Worm (Caenorhabditis elegans) whole organism, L3 larva: ENCODE results near the gene unc-5.
"Not testable (repeated sequence)": the region's sequence is repeated elsewhere in the genome, so short reads cannot be mapped to it uniquely, and the experiment has no call there.

Experiments
- R02D3.7 ChIP-seq: fragments of 150-350 bp; optimal IDR thresholded peaks from 2 replicates; lab custom pipeline; 2014; ENCODE audit warnings: missing biosample characterization, missing genetic modification characterization
- ZK546.5 ChIP-seq: sonication (generic microtip); optimal IDR thresholded peaks from 2 replicates; lab custom pipeline; 2017; ENCODE audit warnings: missing biosample characterization, missing genetic modification characterization
- aly-2 ChIP-seq: fragments of 150-350 bp; optimal IDR thresholded peaks from 2 replicates; lab custom pipeline; 2014; ENCODE audit warnings: missing biosample characterization, missing genetic modification characterization
- ceh-16 ChIP-seq: sonication (generic microtip); optimal IDR thresholded peaks from 2 replicates; lab custom pipeline; 2017; ENCODE audit warnings: missing biosample characterization, missing genetic modification characterization
- ceh-28 ChIP-seq: fragments of 150-350 bp; optimal IDR thresholded peaks from 2 replicates; lab custom pipeline; 2014; ENCODE audit warnings: missing biosample characterization, missing genetic modification reagents, missing genetic modification characterization
- ceh-9 ChIP-seq: sonication (generic microtip); optimal IDR thresholded peaks from 2 replicates; lab custom pipeline; 2018; ENCODE audit warnings: missing biosample characterization, missing genetic modification characterization
- daf-12 ChIP-seq: fragments of 150-350 bp; optimal IDR thresholded peaks from 2 replicates; lab custom pipeline; 2014; ENCODE audit warnings: missing biosample characterization, missing genetic modification reagents, missing genetic modification characterization
- egl-5 ChIP-seq: fragments of 150-350 bp; optimal IDR thresholded peaks from 2 replicates; lab custom pipeline; 2017; ENCODE audit warnings: missing biosample characterization, missing genetic modification reagents, missing genetic modification characterization, inconsistent platforms
- elt-2 ChIP-seq: sonication (generic microtip); optimal IDR thresholded peaks from 2 replicates; lab custom pipeline; 2016; ENCODE audit warnings: missing genetic modification reagents, mild to moderate bottlenecking, missing genetic modification characterization, missing compliant biosample characterization
- elt-3 ChIP-seq, 3 experiments: fragments of 150-350 bp in 1 of 3; sonication (generic microtip) in 2 of 3; optimal IDR thresholded peaks; 2 replicates in 2 of 3; 4 replicates in 1 of 3; lab custom pipeline; 2014 to 2017; ENCODE audit warnings: missing biosample characterization in 3 of 3, missing genetic modification characterization in 3 of 3
- eor-1 ChIP-seq, 2 experiments: fragments of 150-350 bp; optimal IDR thresholded peaks; 2 replicates each; lab custom pipeline; 2014 to 2018; ENCODE audit warnings: missing biosample characterization in 2 of 2, missing genetic modification characterization in 2 of 2
- fkh-2 ChIP-seq: fragments of 150-350 bp; optimal IDR thresholded peaks from 2 replicates; lab custom pipeline; 2014; ENCODE audit warnings: missing biosample characterization, missing genetic modification reagents, missing genetic modification characterization
- hmg-11 ChIP-seq: sonication (generic microtip); optimal IDR thresholded peaks from 2 replicates; lab custom pipeline; 2016; ENCODE audit warnings: missing genetic modification characterization, missing compliant biosample characterization
- lin-15B ChIP-seq: fragments of 150-350 bp; optimal IDR thresholded peaks from 2 replicates; lab custom pipeline; 2014; ENCODE audit warnings: missing biosample characterization, missing genetic modification characterization
- lsy-12 ChIP-seq: sonication (generic microtip); optimal IDR thresholded peaks from 2 replicates; lab custom pipeline; 2016; ENCODE audit warnings: mild to moderate bottlenecking, missing genetic modification characterization, missing compliant biosample characterization
- mdl-1 ChIP-seq: fragments of 150-350 bp; optimal IDR thresholded peaks from 2 replicates; lab custom pipeline; 2014; ENCODE audit warnings: missing biosample characterization, missing genetic modification characterization
- mml-1 ChIP-seq: fragments of 150-350 bp; sonication (generic microtip); optimal IDR thresholded peaks from 3 replicates; lab custom pipeline; 2014; ENCODE audit warnings: missing biosample characterization, missing genetic modification characterization
- nfya-1 ChIP-seq: sonication (generic microtip); optimal IDR thresholded peaks from 2 replicates; lab custom pipeline; 2017; ENCODE audit warnings: missing genetic modification characterization, mild to moderate bottlenecking, missing compliant biosample characterization, antibody characterized with exemption, moderate library complexity; ENCODE audit not compliant: insufficient read depth
- nhr-11 ChIP-seq: fragments of 150-350 bp; optimal IDR thresholded peaks from 2 replicates; lab custom pipeline; 2014; ENCODE audit warnings: missing biosample characterization, missing genetic modification characterization
- nhr-23 ChIP-seq: fragments of 150-350 bp; optimal IDR thresholded peaks from 2 replicates; lab custom pipeline; 2014; ENCODE audit warnings: missing biosample characterization, missing genetic modification reagents, missing genetic modification characterization
- nhr-237 ChIP-seq: fragments of 150-350 bp; optimal IDR thresholded peaks from 2 replicates; lab custom pipeline; 2014; ENCODE audit warnings: missing biosample characterization, missing genetic modification characterization
- nhr-28 ChIP-seq: fragments of 150-350 bp; optimal IDR thresholded peaks from 2 replicates; lab custom pipeline; 2014; ENCODE audit warnings: missing biosample characterization, missing genetic modification characterization
- nhr-43 ChIP-seq: sonication (generic microtip); optimal IDR thresholded peaks from 2 replicates; lab custom pipeline; 2016; ENCODE audit warnings: mild to moderate bottlenecking, missing genetic modification characterization, missing compliant biosample characterization; ENCODE audit not compliant: poor library complexity, severe bottlenecking
- nhr-67 ChIP-seq: fragments of 150-350 bp; optimal IDR thresholded peaks from 2 replicates; lab custom pipeline; 2014; ENCODE audit warnings: missing biosample characterization, missing genetic modification characterization
- nhr-77 ChIP-seq: fragments of 150-350 bp; optimal IDR thresholded peaks from 2 replicates; lab custom pipeline; 2014; ENCODE audit warnings: missing biosample characterization, missing genetic modification characterization
- pha-4 ChIP-seq: fragments of 150-350 bp; optimal IDR thresholded peaks from 2 replicates; lab custom pipeline; 2014; ENCODE audit warnings: missing biosample characterization, missing genetic modification reagents, missing genetic modification characterization
- sea-2 ChIP-seq: fragments of 150-350 bp; sonication (generic microtip); optimal IDR thresholded peaks from 4 replicates; lab custom pipeline; 2014; ENCODE audit warnings: missing biosample characterization, missing genetic modification reagents, missing genetic modification characterization

The unc-5 gene

ce11 chrIV:5469739-5470138 is 58.4 kb downstream of the unc-5 start, which contains the start of gene rme-2:
TSS of gene rme-2 (plus strand) at chrIV:5470026.
- TF ChIP-seq nhr-237 (tag; lab: Kevin White, UChicago): no peak
- TF ChIP-seq elt-2 (tag; lab: Kevin White, UChicago): no peak
- TF ChIP-seq nhr-28: no peak
- no peak for TF ChIP-seq nhr-43
- no peak for TF ChIP-seq lin-15B
- TF ChIP-seq egl-5 (tag; lab: Kevin White, UChicago): no peak
- TF ChIP-seq elt-3 (tag; optimal IDR thresholded peaks at IDR 0.05; lab: Kevin White, UChicago): no peak
- no peak for TF ChIP-seq ceh-16 (tag; lab: Kevin White, UChicago)
- TF ChIP-seq nhr-67: no peak

- not testable (repeated sequence) for TF ChIP-seq daf-12, nfya-1, hmg-11 (tag; lab: Kevin White, UChicago)
Observed at ce11 chrIV:5464403-5464802, 63.7 kb downstream of the unc-5 start, which contains the start of gene Y52D5A.2. TSS of gene Y52D5A.2 (minus strand) at chrIV:5464503.

DNA sequence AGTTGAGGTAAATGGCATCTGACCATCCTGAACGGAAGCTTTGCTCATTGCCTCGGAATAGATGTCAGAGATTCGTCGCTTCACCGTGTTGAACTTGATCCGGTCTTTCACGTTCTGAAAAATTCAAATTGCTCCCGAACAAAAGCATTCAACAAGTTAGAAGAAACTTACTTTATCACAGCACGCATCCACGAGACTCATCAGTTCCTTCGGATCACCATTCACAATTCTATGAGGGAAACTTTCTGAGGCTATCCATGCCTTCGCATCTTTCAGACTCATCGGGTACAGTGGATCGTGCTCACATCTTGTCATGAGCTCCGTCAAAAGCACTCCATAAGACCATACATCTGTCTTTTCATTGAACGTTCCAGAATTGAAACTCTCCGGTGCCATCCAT is 65.3 kb downstream of the unc-5 start:
- TF ChIP-seq nhr-23 (tag; lab: Kevin White, UChicago): no peak
- no peak for TF ChIP-seq daf-12 (tag; lab: Kevin White, UChicago)
- TF ChIP-seq eor-1 (tag; optimal IDR thresholded peaks at IDR 0.05; lab: Kevin White, UChicago): no peak
- no peak for TF ChIP-seq ZK546.5 (tag; lab: Kevin White, UChicago)
- TF ChIP-seq nhr-77: no peak
- no peak for TF ChIP-seq hmg-11 (tag; lab: Kevin White, UChicago)
- TF ChIP-seq ceh-16 (tag; lab: Kevin White, UChicago): no peak
- TF ChIP-seq fkh-2: no peak
- no peak for TF ChIP-seq lsy-12 (tag; lab: Kevin White, UChicago)
- no peak for TF ChIP-seq aly-2

DNA sequence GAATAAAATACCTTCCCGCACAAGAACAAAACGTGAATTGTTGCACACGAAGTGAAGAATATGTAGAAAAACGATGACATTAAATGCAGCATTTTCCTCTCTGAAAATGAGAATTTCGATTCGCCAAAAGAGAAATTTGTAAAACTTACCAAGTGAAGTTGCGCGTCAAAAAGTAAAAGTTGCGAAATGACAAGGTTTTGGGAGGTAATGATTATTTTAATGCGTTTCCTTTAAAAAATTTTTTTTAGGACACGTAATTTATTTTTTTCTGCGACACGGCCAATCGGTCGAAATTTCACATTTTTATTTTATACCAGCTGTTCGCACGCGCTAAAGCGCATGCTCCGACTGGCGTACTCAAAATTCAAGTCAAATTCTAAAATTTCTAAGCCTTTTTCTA is 72.1 kb downstream of the unc-5 start, which contains the start of gene Y4C6A.3:
TSS of gene Y4C6A.3 (minus strand) at position 101 of the 400 bp plus-strand sequence.
- not testable (repeated sequence) for TF ChIP-seq mdl-1; mml-1; daf-12 (tag; lab: Kevin White, UChicago)

DNA sequence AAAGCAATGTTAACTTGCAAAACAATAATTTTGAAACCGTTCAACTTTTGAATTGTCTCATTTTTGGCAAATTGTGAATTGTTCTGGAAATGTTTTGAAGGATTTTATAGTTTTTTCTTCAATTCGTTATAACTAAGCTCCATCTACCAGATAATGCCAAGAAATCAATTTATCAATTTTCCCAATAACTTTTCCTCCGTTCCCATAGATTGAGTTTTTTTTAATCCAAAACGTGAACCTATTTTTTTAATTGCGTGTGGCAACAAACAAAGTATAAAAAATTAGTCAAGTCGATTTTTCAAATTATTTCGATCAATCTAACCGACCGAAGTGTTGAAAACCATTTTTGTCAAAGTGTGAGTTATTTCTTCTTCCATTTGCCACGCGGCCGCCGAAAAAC is 75.5 kb downstream of the unc-5 start, which contains the start of gene Y4C6A.4:
TSS of gene Y4C6A.4 (plus strand) at position 301 of the 400 bp plus-strand sequence.
- TF ChIP-seq ceh-9 (tag; lab: Kevin White, UChicago): no peak
- no peak for TF ChIP-seq pha-4 (tag; lab: Kevin White, UChicago)
- no peak for TF ChIP-seq nhr-237 (tag; lab: Kevin White, UChicago)
- TF ChIP-seq sea-2: no peak
- TF ChIP-seq R02D3.7 (tag; lab: Kevin White, UChicago): no peak
- no peak for TF ChIP-seq ceh-28 (tag; lab: Kevin White, UChicago)
- no peak for TF ChIP-seq mdl-1
- no peak for TF ChIP-seq nfya-1 (tag; lab: Kevin White, UChicago)
- no peak for TF ChIP-seq nhr-11 (tag; lab: Kevin White, UChicago)
- TF ChIP-seq aly-2: no peak
